Worm (Caenorhabditis elegans): Measurements from ENCODE around the gene cpg-24.

- TF ChIP-seq sma-9 (GFP tag; optimal IDR thresholded peaks at IDR 0.05) = peak; percentile 51
- TF ChIP-seq sma-9 (tag; optimal IDR thresholded peaks at IDR 0.05) = no peak
- no peak for TF ChIP-seq R02D3.7 (tag; optimal IDR thresholded peaks at IDR 0.05)
- TF ChIP-seq elt-1 (tag; optimal IDR thresholded peaks at IDR 0.05) = no peak
- TF ChIP-seq lin-39 (tag; optimal IDR thresholded peaks at IDR 0.05) = no peak
- TF ChIP-seq mbf-1 (tag; optimal IDR thresholded peaks at IDR 0.05) = no peak
- TF ChIP-seq skn-1 (tag; optimal IDR thresholded peaks at IDR 0.05) = no peak
- TF ChIP-seq blmp-1 (tag; optimal IDR thresholded peaks at IDR 0.05; ENCODE audit: insufficient read depth) = peak; percentile 76
- peak in 1 of 2 experiments; percentile 33 for TF ChIP-seq lsy-2 (tag; optimal IDR thresholded peaks at IDR 0.05)
- no peak for TF ChIP-seq elt-3 (tag; optimal IDR thresholded peaks at IDR 0.05)
- TF ChIP-seq mab-5 (tag; optimal IDR thresholded peaks at IDR 0.05) = no peak
- TF ChIP-seq ztf-4 (tag; optimal IDR thresholded peaks at IDR 0.05) = peak; percentile 45
Observed at ce11 chrIV:1655312-1655711, 23.6 kb downstream of the cpg-24 start.
